Worm (Caenorhabditis elegans) whole organism, midembryonic: ENCODE results near the gene chch-3.

Experiments
- T22C8.4 ChIP-seq: fragments of 200-800 bp; sonication (Bioruptor generic); IDR thresholded peaks from 2 replicates; pipeline ENCODE4 v1.3.6; 2022; ENCODE audit warnings: missing genetic modification characterization, missing compliant biosample characterization
- cog-1 ChIP-seq: sonication (generic microtip); optimal IDR thresholded peaks from 2 replicates; lab custom pipeline; 2016; ENCODE audit warnings: missing genetic modification characterization, missing compliant biosample characterization
- flt-1 ChIP-seq: fragments of 200-800 bp; sonication (Bioruptor generic); IDR thresholded peaks from 2 replicates; pipeline ENCODE4 v1.3.6; 2022; ENCODE audit warnings: missing genetic modification characterization, missing compliant biosample characterization
- ref-1 ChIP-seq: fragments of 200-800 bp; sonication (Bioruptor generic); conservative IDR thresholded peaks from 2 replicates; pipeline ENCODE4 v1.3.6; 2022; ENCODE audit warnings: missing genetic modification reagents, missing genetic modification characterization, missing compliant biosample characterization
- tab-1 ChIP-seq: fragments of 200-800 bp; sonication (Bioruptor generic); IDR thresholded peaks from 2 replicates; pipeline ENCODE4 v1.3.6; 2022; ENCODE audit warnings: missing genetic modification characterization, missing compliant biosample characterization
- ztf-23 ChIP-seq: fragments of 200-800 bp; sonication (Bioruptor generic); IDR thresholded peaks from 2 replicates; pipeline ENCODE4 v1.3.6; 2022; ENCODE audit warnings: missing genetic modification reagents, missing genetic modification characterization, missing compliant biosample characterization

ce11 chrII:9438227-9438626 lies 21.4 kb downstream of the chch-3 start, which contains the start of gene chil-13:
- TF ChIP-seq ref-1 (GFP tag; lab: Robert Waterston, UW) (no peak), ztf-23 (no peak), tab-1 (GFP tag; lab: Robert Waterston, UW) (no peak), T22C8.4 (GFP tag; lab: Robert Waterston, UW) (no peak), cog-1 (tag; lab: Kevin White, UChicago) (no peak), flt-1 (GFP tag; lab: Robert Waterston, UW) (no peak)
